Fruit fly (Drosophila melanogaster): ENCODE results near the gene lost.

The lost gene

dm6 chr3R:4453213-4453956, 50.5 kb downstream of the lost start (continued):
- no peak for TF ChIP-seq mirr (GFP tag; optimal IDR thresholded peaks at IDR 0.05)
- TF ChIP-seq CG1529 (GFP tag; optimal IDR thresholded peaks at IDR 0.05), result no peak
- peak; percentile 1 for TF ChIP-seq Hey (tag; optimal IDR thresholded peaks at IDR 0.05)
- peak; percentile 22; the same call in 1 of the 2 replicates for TF ChIP-seq tna (GFP tag; IDR thresholded peaks at IDR 0.05; ENCODE audit: partially characterized antibody)
- TF ChIP-seq ro (GFP tag; IDR thresholded peaks at IDR 0.05), result no peak
- TF ChIP-seq fu2 (GFP tag; optimal IDR thresholded peaks at IDR 0.05), result no peak
- TF ChIP-seq rib (GFP tag; IDR thresholded peaks at IDR 0.05), result peak; percentile 32; the same call in 1 of the 2 replicates
- TF ChIP-seq Gsc (GFP tag; IDR thresholded peaks at IDR 0.05), result no peak
- peak; percentile 36 for TF ChIP-seq da (GFP tag; optimal IDR thresholded peaks at IDR 0.05)
- no peak for TF ChIP-seq Gug (GFP tag; IDR thresholded peaks at IDR 0.05)
- no peak for TF ChIP-seq CG11398 (GFP tag; optimal IDR thresholded peaks at IDR 0.05)
- peak; percentile 34; the same call in 1 of the 2 replicates for TF ChIP-seq sens-2 (GFP tag; IDR thresholded peaks at IDR 0.05)
- peak; percentile 47; the same call in 1 of the 2 replicates for TF ChIP-seq Bgb (GFP tag; IDR thresholded peaks at IDR 0.05; ENCODE audit: partially characterized antibody)
- TF ChIP-seq trh (GFP tag; optimal IDR thresholded peaks at IDR 0.05), result no peak
- TF ChIP-seq CG12769 (tag; optimal IDR thresholded peaks at IDR 0.05), result peak; percentile 68
- TF ChIP-seq jing (GFP tag; optimal IDR thresholded peaks at IDR 0.05), result no peak
- TF ChIP-seq nom (GFP tag; optimal IDR thresholded peaks at IDR 0.05), result peak; percentile 76
- 0 out of 2 replicates have a peak, but pooled peaks have one; percentile 47 for TF ChIP-seq Scr (GFP tag; IDR thresholded peaks at IDR 0.05; ENCODE audit: partially characterized antibody)
- no peak for TF ChIP-seq Nf-YA (GFP tag; IDR thresholded peaks at IDR 0.05)
- no peak for TF ChIP-seq H2.0 (GFP tag; IDR thresholded peaks at IDR 0.05)
- TF ChIP-seq eyg (GFP tag; optimal IDR thresholded peaks at IDR 0.05), result peak; percentile 2
- TF ChIP-seq CG3065 (GFP tag; optimal IDR thresholded peaks at IDR 0.05), result no peak
- peak; percentile 18; the same call in 1 of the 2 replicates for TF ChIP-seq Rfx (GFP tag; IDR thresholded peaks at IDR 0.05)
- TF ChIP-seq Max (GFP tag; optimal IDR thresholded peaks at IDR 0.05), result peak; percentile 51
- TF ChIP-seq tx (GFP tag; optimal IDR thresholded peaks at IDR 0.05), result no peak
- peak; percentile 41; the same call in 1 of the 2 replicates for TF ChIP-seq ara (GFP tag; IDR thresholded peaks at IDR 0.05)
- TF ChIP-seq CG18262 (tag; optimal IDR thresholded peaks at IDR 0.05), result no peak
- no peak for TF ChIP-seq CG2202 (tag; optimal IDR thresholded peaks at IDR 0.05)
- no peak for TF ChIP-seq CG15696 (tag; optimal IDR thresholded peaks at IDR 0.05)
- TF ChIP-seq peb (GFP tag; IDR thresholded peaks at IDR 0.05), result no peak
- TF ChIP-seq Neu2 (GFP tag; optimal IDR thresholded peaks at IDR 0.05; ENCODE audit: borderline replicate concordance), result no peak
- TF ChIP-seq CG16813 (GFP tag; IDR thresholded peaks at IDR 0.05; ENCODE audit: partially characterized antibody), result 0 out of 3 replicates have a peak, but pooled peaks have one; percentile 10
- TF ChIP-seq cg (GFP tag; optimal IDR thresholded peaks at IDR 0.05), result peak; percentile 78
- 0 out of 2 replicates have a peak, but pooled peaks have one; percentile 26 for TF ChIP-seq sna (GFP tag; IDR thresholded peaks at IDR 0.05; ENCODE audit: partially characterized antibody)
- TF ChIP-seq Drgx (GFP tag; IDR thresholded peaks at IDR 0.05), result 0 out of 2 replicates have a peak, but pooled peaks have one; percentile 21
- TF ChIP-seq pan (optimal IDR thresholded peaks at IDR 0.05), result no peak
- no peak for TF ChIP-seq pan (GFP tag; optimal IDR thresholded peaks at IDR 0.05 in 1 of 2, IDR thresholded peaks at IDR 0.05 in 1 of 2)
- TF ChIP-seq maf-S (GFP tag; optimal IDR thresholded peaks at IDR 0.05), result no peak
- TF ChIP-seq CG18599 (GFP tag; optimal IDR thresholded peaks at IDR 0.05), result peak; percentile 57
- no peak for TF ChIP-seq Poxn (GFP tag; IDR thresholded peaks at IDR 0.05)
- TF ChIP-seq Kr (GFP tag; optimal IDR thresholded peaks at IDR 0.05), result no peak
- 0 out of 3 replicates have a peak, but pooled peaks have one; percentile 15 for TF ChIP-seq zfh1 (GFP tag; IDR thresholded peaks at IDR 0.05)
- TF ChIP-seq ems (GFP tag; optimal IDR thresholded peaks at IDR 0.05), result no peak
- TF ChIP-seq Atf3 (GFP tag; optimal IDR thresholded peaks at IDR 0.05), result peak; percentile 49
- TF ChIP-seq Mrtf (GFP tag; IDR thresholded peaks at IDR 0.05), result no peak
- TF ChIP-seq CG17802 (tag; optimal IDR thresholded peaks at IDR 0.05), result no peak
- peak; percentile 81 for TF ChIP-seq abd-A (tag; optimal IDR thresholded peaks at IDR 0.05)
- 0 out of 3 replicates have a peak, but pooled peaks have one; percentile 11 for TF ChIP-seq hb (GFP tag; IDR thresholded peaks at IDR 0.05; ENCODE audit: partially characterized antibody)
- TF ChIP-seq bigmax (GFP tag; optimal IDR thresholded peaks at IDR 0.05), result no peak

Measured in whole organism, embryonic.